Fruit fly (Drosophila melanogaster) whole organism, wandering third instar larva: ENCODE data around the gene shop.
A peak's percentile ranks its signal among the peaks of the same experiment; 100 is the strongest.

Experiments
- Abd-B ChIP-seq: fragments of >200 bp; optimal IDR thresholded peaks from 2 replicates; lab custom pipeline; 2017; ENCODE audit warnings: missing biosample characterization, missing genetic modification characterization
- dsf ChIP-seq: sonication (Bioruptor generic); optimal IDR thresholded peaks from 2 replicates; lab custom pipeline; 2016; ENCODE audit warnings: missing biosample characterization, missing genetic modification characterization, borderline replicate concordance
- h ChIP-seq: fragments of 200-800 bp; sonication (Bioruptor generic); optimal IDR thresholded peaks from 3 replicates; lab custom pipeline; 2016; ENCODE audit warnings: missing biosample characterization, mild to moderate bottlenecking, missing genetic modification characterization
- sv ChIP-seq: fragments of 200-800 bp; sonication (Bioruptor generic); optimal IDR thresholded peaks from 3 replicates; lab custom pipeline; 2016; ENCODE audit warnings: missing biosample characterization, missing genetic modification characterization
- woc ChIP-seq: sonication (Bioruptor generic); optimal IDR thresholded peaks from 2 replicates; lab custom pipeline; 2016; ENCODE audit warnings: missing biosample characterization, mild to moderate bottlenecking, missing genetic modification characterization

dm6 chrX:18843229-18844033, 4.9 kb downstream of the shop start, which contains the start of gene htk:
- peak; percentile 10 for TF ChIP-seq sv (GFP tag; lab: Kevin White, UChicago)
- TF ChIP-seq dsf, result no peak
- no peak for TF ChIP-seq Abd-B (GFP tag; lab: Kevin White, UChicago)
- TF ChIP-seq woc (GFP tag; lab: Kevin White, UChicago), result no peak
- TF ChIP-seq h (GFP tag; lab: Kevin White, UChicago), result peak; percentile 79
